Worm (Caenorhabditis elegans): ENCODE data around the gene dhp-2.

DNA sequence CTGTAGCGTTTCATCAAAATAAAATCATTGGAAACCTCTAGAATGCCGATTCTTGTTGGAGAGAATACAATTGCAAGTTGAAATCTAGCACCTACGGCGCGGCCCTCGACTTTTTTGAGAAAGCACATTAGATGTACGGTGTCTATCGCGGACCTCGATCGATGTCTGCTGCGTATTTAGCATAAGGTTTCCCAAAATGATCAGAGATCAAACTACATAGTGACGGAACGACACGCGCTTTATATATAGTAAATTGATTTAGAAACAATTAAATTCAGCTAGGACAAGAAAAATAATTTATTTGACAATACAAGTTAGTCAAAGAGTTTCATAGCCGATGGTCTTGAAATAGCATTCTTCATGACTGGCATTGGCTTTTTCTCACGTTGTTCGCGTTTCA is 48.2 kb downstream of the dhp-2 start:
- TF ChIP-seq nhr-237 (tag; optimal IDR thresholded peaks at IDR 0.05), result no peak
- no peak for TF ChIP-seq ceh-82 (tag; optimal IDR thresholded peaks at IDR 0.05)
- no peak for TF ChIP-seq mdl-1 (tag; optimal IDR thresholded peaks at IDR 0.05)
- no peak for TF ChIP-seq gmeb-1 (tag; optimal IDR thresholded peaks at IDR 0.05)
- TF ChIP-seq ztf-11 (tag; optimal IDR thresholded peaks at IDR 0.05), result no peak
- no peak for TF ChIP-seq sem-4 (tag; optimal IDR thresholded peaks at IDR 0.05)
- TF ChIP-seq egl-27 (tag; optimal IDR thresholded peaks at IDR 0.05), result no peak
- no peak for TF ChIP-seq C34F6.9 (tag; optimal IDR thresholded peaks at IDR 0.05)
- TF ChIP-seq aly-2 (tag; optimal IDR thresholded peaks at IDR 0.05), result no peak
- TF ChIP-seq alr-1 (tag; optimal IDR thresholded peaks at IDR 0.05), result no peak
- no peak for TF ChIP-seq skn-1 (tag; optimal IDR thresholded peaks at IDR 0.05)
- no peak for TF ChIP-seq lin-13 (GFP tag; optimal IDR thresholded peaks at IDR 0.05)
- TF ChIP-seq ama-1 (optimal IDR thresholded peaks at IDR 0.05), result no peak
- no peak for TF ChIP-seq nhr-25 (tag; optimal IDR thresholded peaks at IDR 0.05)

All from whole organism, L2 larva.